Worm (Caenorhabditis elegans) whole organism, L2 larva: ENCODE data around the gene ccd-5.
A peak's percentile ranks its signal among the peaks of the same experiment; 100 is the strongest.

Source experiments
- C34F6.9 ChIP-seq: fragments of 150-350 bp; optimal IDR thresholded peaks from 2 replicates; lab custom pipeline; 2014; ENCODE audit warnings: missing biosample characterization, missing genetic modification characterization
- F13H6.1 ChIP-seq: sonication (generic microtip); optimal IDR thresholded peaks from 2 replicates; lab custom pipeline; 2016; ENCODE audit warnings: missing genetic modification characterization, missing compliant biosample characterization
- R02D3.7 ChIP-seq: fragments of 150-350 bp; optimal IDR thresholded peaks from 2 replicates; lab custom pipeline; 2014; ENCODE audit warnings: missing biosample characterization, missing genetic modification characterization
- Y55F3AM.14 ChIP-seq: fragments of 200-800 bp; sonication (Bioruptor generic); optimal IDR thresholded peaks from 2 replicates; lab custom pipeline; 2018; ENCODE audit warnings: mild to moderate bottlenecking, missing genetic modification characterization, missing compliant biosample characterization
- alr-1 ChIP-seq: fragments of 150-350 bp; optimal IDR thresholded peaks from 2 replicates; lab custom pipeline; 2014; ENCODE audit warnings: missing biosample characterization, missing genetic modification characterization
- ama-1 ChIP-seq: fragments of 150-350 bp; optimal IDR thresholded peaks from 2 replicates; lab custom pipeline; 2018; ENCODE audit warnings: inconsistent platforms
- blmp-1 ChIP-seq: sonication (generic microtip); optimal IDR thresholded peaks from 2 replicates; lab custom pipeline; 2017; ENCODE audit warnings: missing genetic modification characterization, mild to moderate bottlenecking, missing compliant biosample characterization, antibody characterized with exemption, moderate library complexity; ENCODE audit not compliant: insufficient read depth
- dmd-4 ChIP-seq: sonication (generic microtip); optimal IDR thresholded peaks from 2 replicates; lab custom pipeline; 2017; ENCODE audit warnings: missing biosample characterization, missing genetic modification characterization
- elt-1 ChIP-seq: fragments of 150-350 bp; optimal IDR thresholded peaks from 2 replicates; lab custom pipeline; 2014; ENCODE audit warnings: missing biosample characterization, missing genetic modification characterization
- gmeb-1 ChIP-seq: fragments of 150-350 bp; optimal IDR thresholded peaks from 2 replicates; lab custom pipeline; 2014; ENCODE audit warnings: missing biosample characterization, missing genetic modification characterization
- lin-13 ChIP-seq: fragments of 150-350 bp; optimal IDR thresholded peaks from 2 replicates; lab custom pipeline; 2014; ENCODE audit warnings: missing biosample characterization, missing genetic modification reagents, missing genetic modification characterization
- lin-39 ChIP-seq: fragments of 150-350 bp; optimal IDR thresholded peaks from 2 replicates; lab custom pipeline; 2014; ENCODE audit warnings: missing biosample characterization, missing genetic modification reagents, missing genetic modification characterization
- lsy-2 ChIP-seq, 2 experiments: fragments of 150-350 bp in 1 of 2; sonication (generic microtip) in 1 of 2; optimal IDR thresholded peaks; 2 replicates each; lab custom pipeline; 2014 to 2017; ENCODE audit warnings: missing biosample characterization in 2 of 2, missing genetic modification characterization in 2 of 2
- mdl-1 ChIP-seq, 2 experiments: fragments of 150-350 bp in 1 of 2; sonication (generic microtip) in 1 of 2; optimal IDR thresholded peaks; 2 replicates each; lab custom pipeline; 2017; ENCODE audit warnings: missing biosample characterization in 2 of 2, missing genetic modification characterization in 2 of 2
- nhr-10 ChIP-seq: sonication (generic microtip); optimal IDR thresholded peaks from 2 replicates; lab custom pipeline; 2017; ENCODE audit warnings: missing biosample characterization, missing genetic modification characterization
- nhr-129 ChIP-seq: fragments of 150-350 bp; optimal IDR thresholded peaks from 2 replicates; lab custom pipeline; 2014; ENCODE audit warnings: missing biosample characterization, missing genetic modification characterization
- nhr-21 ChIP-seq: fragments of 150-350 bp; optimal IDR thresholded peaks from 2 replicates; lab custom pipeline; 2014; ENCODE audit warnings: missing biosample characterization, missing genetic modification characterization
- nhr-23 ChIP-seq: fragments of 150-350 bp; optimal IDR thresholded peaks from 2 replicates; lab custom pipeline; 2014; ENCODE audit warnings: missing biosample characterization, missing genetic modification reagents, missing genetic modification characterization
- nhr-237 ChIP-seq: fragments of 150-350 bp; optimal IDR thresholded peaks from 2 replicates; lab custom pipeline; 2014; ENCODE audit warnings: missing biosample characterization, missing genetic modification characterization
- nhr-6 ChIP-seq: fragments of 150-350 bp; optimal IDR thresholded peaks from 2 replicates; lab custom pipeline; 2014; ENCODE audit warnings: missing biosample characterization, missing genetic modification characterization
- nhr-77 ChIP-seq: fragments of 150-350 bp; optimal IDR thresholded peaks from 2 replicates; lab custom pipeline; 2014; ENCODE audit warnings: missing biosample characterization, missing genetic modification characterization
- peb-1 ChIP-seq: fragments of 150-350 bp; optimal IDR thresholded peaks from 2 replicates; lab custom pipeline; 2014; ENCODE audit warnings: missing biosample characterization, missing genetic modification characterization
- skn-1 ChIP-seq: sonication (generic microtip); optimal IDR thresholded peaks from 2 replicates; lab custom pipeline; 2017; ENCODE audit warnings: missing biosample characterization, missing genetic modification characterization
- sma-3 ChIP-seq: sonication (generic microtip); optimal IDR thresholded peaks from 2 replicates; lab custom pipeline; 2016; ENCODE audit warnings: missing genetic modification reagents, missing genetic modification characterization, missing compliant biosample characterization
- sma-9 ChIP-seq, 2 experiments: fragments of 150-350 bp in 1 of 2; sonication (generic microtip) in 1 of 2; optimal IDR thresholded peaks; 2 replicates each; lab custom pipeline; 2014 to 2016; ENCODE audit warnings: missing genetic modification characterization in 2 of 2, mild to moderate bottlenecking in 1 of 2, missing biosample characterization in 1 of 2, missing compliant biosample characterization in 1 of 2, missing genetic modification reagents in 1 of 2, moderate library complexity in 1 of 2
- snpc-4 ChIP-seq: fragments of 150-350 bp; optimal IDR thresholded peaks from 2 replicates; lab custom pipeline; 2014; ENCODE audit warnings: missing biosample characterization, missing genetic modification characterization
- unc-55 ChIP-seq: fragments of 150-350 bp; sonication (generic microtip); optimal IDR thresholded peaks from 3 replicates; lab custom pipeline; 2014; ENCODE audit warnings: missing biosample characterization, missing genetic modification reagents, missing genetic modification characterization
- unc-62 ChIP-seq: fragments of 150-350 bp; optimal IDR thresholded peaks from 2 replicates; lab custom pipeline; 2014; ENCODE audit warnings: missing biosample characterization, missing genetic modification reagents, missing genetic modification characterization
- ztf-1 ChIP-seq: fragments of 200-800 bp; sonication (Bioruptor generic); conservative IDR thresholded peaks from 2 replicates; pipeline ENCODE4 v1.3.6; 2022; ENCODE audit warnings: missing genetic modification characterization, missing compliant biosample characterization
- ztf-4 ChIP-seq: fragments of 150-350 bp; optimal IDR thresholded peaks from 2 replicates; lab custom pipeline; 2014; ENCODE audit warnings: missing biosample characterization, missing genetic modification characterization

The ccd-5 gene

ce11 chrX:2527877-2528276 is 44.6 kb downstream of the ccd-5 start:
- TF ChIP-seq nhr-129 (tag; lab: Kevin White, UChicago) (peak; percentile 39), sma-9 (GFP tag; optimal IDR thresholded peaks at IDR 0.05; lab: Kevin White, UChicago) (peak; percentile 53), sma-9 (tag; optimal IDR thresholded peaks at IDR 0.05; lab: Kevin White, UChicago) (no peak), nhr-6 (no peak), lsy-2 (tag; optimal IDR thresholded peaks at IDR 0.05; lab: Kevin White, UChicago) (peak in 1 of 2 experiments; percentile 9), unc-55 (GFP tag; lab: Kevin White, UChicago) (peak; percentile 4), F13H6.1 (tag; lab: Kevin White, UChicago) (peak; percentile 55), peb-1 (tag; lab: Kevin White, UChicago) (no peak), C34F6.9 (tag; lab: Kevin White, UChicago) (no peak), sma-3 (GFP tag; lab: Kevin White, UChicago) (peak; percentile 28), lin-13 (peak; percentile 9)

- TF ChIP-seq nhr-77 (tag; lab: Kevin White, UChicago) (no peak), dmd-4 (no peak), C34F6.9 (tag; lab: Kevin White, UChicago) (no peak), alr-1 (tag; lab: Kevin White, UChicago) (no peak), nhr-21 (no peak), snpc-4 (tag; lab: Kevin White, UChicago) (no peak), lsy-2 (tag; optimal IDR thresholded peaks at IDR 0.05; lab: Kevin White, UChicago) (no peak), peb-1 (tag; lab: Kevin White, UChicago) (no peak), nhr-23 (tag; lab: Kevin White, UChicago) (no peak), elt-1 (tag; lab: Kevin White, UChicago) (no peak), nhr-237 (no peak), R02D3.7 (tag; lab: Kevin White, UChicago) (no peak), skn-1 (tag; lab: Kevin White, UChicago) (no peak), nhr-10 (tag; lab: Kevin White, UChicago) (no peak), unc-62 (GFP tag; lab: Kevin White, UChicago) (no peak), ztf-4 (no peak), ztf-1 (GFP tag; lab: Robert Waterston, UW) (no peak), Y55F3AM.14 (GFP tag; lab: Kevin White, UChicago) (no peak)
These were observed 45.3 kb downstream of the ccd-5 start for ce11 chrX:2527194-2527593.

- no peak for TF ChIP-seq ama-1 (lab: Kevin White, UChicago)
- TF ChIP-seq R02D3.7 (tag; lab: Kevin White, UChicago): no peak
- TF ChIP-seq ztf-4: no peak
- TF ChIP-seq blmp-1 (tag; lab: Kevin White, UChicago): no peak
- no peak for TF ChIP-seq elt-1 (tag; lab: Kevin White, UChicago)
These were observed 46.4 kb downstream of the ccd-5 start for ce11 chrX:2526078-2526477.

ce11 chrX:2522658-2523057 is 49.8 kb downstream of the ccd-5 start:
- no peak for TF ChIP-seq peb-1 (tag; lab: Kevin White, UChicago)
- no peak for TF ChIP-seq mdl-1 (tag; optimal IDR thresholded peaks at IDR 0.05; lab: Kevin White, UChicago)
- TF ChIP-seq nhr-6: no peak
- TF ChIP-seq sma-3 (GFP tag; lab: Kevin White, UChicago): no peak

- TF ChIP-seq skn-1 (tag; lab: Kevin White, UChicago): no peak
- TF ChIP-seq ama-1 (lab: Kevin White, UChicago): no peak
- TF ChIP-seq sma-9 (GFP tag; optimal IDR thresholded peaks at IDR 0.05; lab: Kevin White, UChicago): no peak
- TF ChIP-seq sma-9 (tag; optimal IDR thresholded peaks at IDR 0.05; lab: Kevin White, UChicago): no peak
- no peak for TF ChIP-seq lin-39 (tag; lab: Kevin White, UChicago)
These were observed 52.0 kb downstream of the ccd-5 start for ce11 chrX:2520461-2520860.

- no peak for TF ChIP-seq C34F6.9 (tag; lab: Kevin White, UChicago)
- peak; percentile 13 for TF ChIP-seq unc-55 (GFP tag; lab: Kevin White, UChicago)
- no peak for TF ChIP-seq nhr-10 (tag; lab: Kevin White, UChicago)
- TF ChIP-seq gmeb-1: no peak
- no peak for TF ChIP-seq peb-1 (tag; lab: Kevin White, UChicago)
These were observed 55.3 kb downstream of the ccd-5 start for ce11 chrX:2516949-2517696.
